Worm (Caenorhabditis elegans) whole organism, L2 larva: ENCODE data around the gene Y54F10BM.12.

Experiments used
- C34F6.9 ChIP-seq: fragments of 150-350 bp; optimal IDR thresholded peaks from 2 replicates; lab custom pipeline; 2014; ENCODE audit warnings: missing biosample characterization, missing genetic modification characterization
- F13H6.1 ChIP-seq: sonication (generic microtip); optimal IDR thresholded peaks from 2 replicates; lab custom pipeline; 2016; ENCODE audit warnings: missing genetic modification characterization, missing compliant biosample characterization
- R02D3.7 ChIP-seq: fragments of 150-350 bp; optimal IDR thresholded peaks from 2 replicates; lab custom pipeline; 2014; ENCODE audit warnings: missing biosample characterization, missing genetic modification characterization
- Y55F3AM.14 ChIP-seq: fragments of 200-800 bp; sonication (Bioruptor generic); optimal IDR thresholded peaks from 2 replicates; lab custom pipeline; 2018; ENCODE audit warnings: mild to moderate bottlenecking, missing genetic modification characterization, missing compliant biosample characterization
- aly-2 ChIP-seq: fragments of 150-350 bp; optimal IDR thresholded peaks from 2 replicates; lab custom pipeline; 2014; ENCODE audit warnings: missing biosample characterization, missing genetic modification characterization
- blmp-1 ChIP-seq: sonication (generic microtip); optimal IDR thresholded peaks from 2 replicates; lab custom pipeline; 2017; ENCODE audit warnings: missing genetic modification characterization, mild to moderate bottlenecking, missing compliant biosample characterization, antibody characterized with exemption, moderate library complexity; ENCODE audit not compliant: insufficient read depth
- ceh-16 ChIP-seq: fragments of 150-350 bp; optimal IDR thresholded peaks from 2 replicates; lab custom pipeline; 2014; ENCODE audit warnings: missing biosample characterization, missing genetic modification characterization
- crh-2 ChIP-seq: sonication (generic microtip); optimal IDR thresholded peaks from 2 replicates; lab custom pipeline; 2017; ENCODE audit warnings: missing biosample characterization, missing genetic modification characterization
- dmd-4 ChIP-seq: sonication (generic microtip); optimal IDR thresholded peaks from 2 replicates; lab custom pipeline; 2017; ENCODE audit warnings: missing biosample characterization, missing genetic modification characterization
- egl-27 ChIP-seq: sonication (generic microtip); optimal IDR thresholded peaks from 3 replicates; lab custom pipeline; 2017; ENCODE audit warnings: missing biosample characterization, missing genetic modification reagents, missing genetic modification characterization
- elt-3 ChIP-seq: sonication (generic microtip); optimal IDR thresholded peaks from 2 replicates; lab custom pipeline; 2017; ENCODE audit warnings: missing biosample characterization, missing genetic modification characterization
- fos-1 ChIP-seq: fragments of 150-350 bp; optimal IDR thresholded peaks from 2 replicates; lab custom pipeline; 2014; ENCODE audit warnings: missing biosample characterization, missing genetic modification characterization
- gmeb-1 ChIP-seq: fragments of 150-350 bp; optimal IDR thresholded peaks from 2 replicates; lab custom pipeline; 2014; ENCODE audit warnings: missing biosample characterization, missing genetic modification characterization
- lin-13 ChIP-seq: fragments of 150-350 bp; optimal IDR thresholded peaks from 2 replicates; lab custom pipeline; 2014; ENCODE audit warnings: missing biosample characterization, missing genetic modification reagents, missing genetic modification characterization
- lin-39 ChIP-seq: fragments of 150-350 bp; optimal IDR thresholded peaks from 2 replicates; lab custom pipeline; 2014; ENCODE audit warnings: missing biosample characterization, missing genetic modification reagents, missing genetic modification characterization
- mab-5 ChIP-seq: fragments of 150-350 bp; optimal IDR thresholded peaks from 2 replicates; lab custom pipeline; 2014; ENCODE audit warnings: missing biosample characterization, missing genetic modification characterization
- mdl-1 ChIP-seq, 2 experiments: fragments of 150-350 bp in 1 of 2; sonication (generic microtip) in 1 of 2; optimal IDR thresholded peaks; 2 replicates each; lab custom pipeline; 2017; ENCODE audit warnings: missing biosample characterization in 2 of 2, missing genetic modification characterization in 2 of 2
- nhr-10 ChIP-seq: sonication (generic microtip); optimal IDR thresholded peaks from 2 replicates; lab custom pipeline; 2017; ENCODE audit warnings: missing biosample characterization, missing genetic modification characterization
- nhr-12 ChIP-seq: fragments of 150-350 bp; optimal IDR thresholded peaks from 2 replicates; lab custom pipeline; 2014; ENCODE audit warnings: missing biosample characterization, missing genetic modification characterization
- nhr-129 ChIP-seq: fragments of 150-350 bp; optimal IDR thresholded peaks from 2 replicates; lab custom pipeline; 2014; ENCODE audit warnings: missing biosample characterization, missing genetic modification characterization
- nhr-21 ChIP-seq: fragments of 150-350 bp; optimal IDR thresholded peaks from 2 replicates; lab custom pipeline; 2014; ENCODE audit warnings: missing biosample characterization, missing genetic modification characterization
- nhr-23 ChIP-seq: fragments of 150-350 bp; optimal IDR thresholded peaks from 2 replicates; lab custom pipeline; 2014; ENCODE audit warnings: missing biosample characterization, missing genetic modification reagents, missing genetic modification characterization
- nhr-237 ChIP-seq: fragments of 150-350 bp; optimal IDR thresholded peaks from 2 replicates; lab custom pipeline; 2014; ENCODE audit warnings: missing biosample characterization, missing genetic modification characterization
- nhr-25 ChIP-seq: fragments of 150-350 bp; sonication (generic microtip); optimal IDR thresholded peaks from 3 replicates; lab custom pipeline; 2014; ENCODE audit warnings: missing biosample characterization, missing genetic modification characterization
- nhr-6 ChIP-seq: fragments of 150-350 bp; optimal IDR thresholded peaks from 2 replicates; lab custom pipeline; 2014; ENCODE audit warnings: missing biosample characterization, missing genetic modification characterization
- nhr-77 ChIP-seq: fragments of 150-350 bp; optimal IDR thresholded peaks from 2 replicates; lab custom pipeline; 2014; ENCODE audit warnings: missing biosample characterization, missing genetic modification characterization
- peb-1 ChIP-seq: fragments of 150-350 bp; optimal IDR thresholded peaks from 2 replicates; lab custom pipeline; 2014; ENCODE audit warnings: missing biosample characterization, missing genetic modification characterization
- sem-4 ChIP-seq: fragments of 150-350 bp; optimal IDR thresholded peaks from 2 replicates; lab custom pipeline; 2014; ENCODE audit warnings: missing biosample characterization, missing genetic modification reagents, missing genetic modification characterization
- skn-1 ChIP-seq: sonication (generic microtip); optimal IDR thresholded peaks from 2 replicates; lab custom pipeline; 2017; ENCODE audit warnings: missing biosample characterization, missing genetic modification characterization
- sma-3 ChIP-seq: sonication (generic microtip); optimal IDR thresholded peaks from 2 replicates; lab custom pipeline; 2016; ENCODE audit warnings: missing genetic modification reagents, missing genetic modification characterization, missing compliant biosample characterization
- snpc-4 ChIP-seq: fragments of 150-350 bp; optimal IDR thresholded peaks from 2 replicates; lab custom pipeline; 2014; ENCODE audit warnings: missing biosample characterization, missing genetic modification characterization
- unc-39 ChIP-seq: fragments of 150-350 bp; optimal IDR thresholded peaks from 2 replicates; lab custom pipeline; 2014; ENCODE audit warnings: missing biosample characterization, missing genetic modification characterization
- unc-55 ChIP-seq: fragments of 150-350 bp; sonication (generic microtip); optimal IDR thresholded peaks from 3 replicates; lab custom pipeline; 2014; ENCODE audit warnings: missing biosample characterization, missing genetic modification reagents, missing genetic modification characterization
- unc-62 ChIP-seq: fragments of 150-350 bp; optimal IDR thresholded peaks from 2 replicates; lab custom pipeline; 2014; ENCODE audit warnings: missing biosample characterization, missing genetic modification reagents, missing genetic modification characterization
- zag-1 ChIP-seq: fragments of 150-350 bp; optimal IDR thresholded peaks from 2 replicates; lab custom pipeline; 2014; ENCODE audit warnings: missing biosample characterization, missing genetic modification characterization
- ztf-1 ChIP-seq: fragments of 200-800 bp; sonication (Bioruptor generic); conservative IDR thresholded peaks from 2 replicates; pipeline ENCODE4 v1.3.6; 2022; ENCODE audit warnings: missing genetic modification characterization, missing compliant biosample characterization
- ztf-11 ChIP-seq: sonication (generic microtip); optimal IDR thresholded peaks from 2 replicates; lab custom pipeline; 2017; ENCODE audit warnings: missing biosample characterization, missing genetic modification characterization
- ztf-4 ChIP-seq: fragments of 150-350 bp; optimal IDR thresholded peaks from 2 replicates; lab custom pipeline; 2014; ENCODE audit warnings: missing biosample characterization, missing genetic modification characterization

Gene Y54F10BM.12

ce11 chrIII:2368424-2368823, 38.9 kb upstream of the Y54F10BM.12 start, which contains the start of gene H04J21.4:
H04J21.4 (minus strand) TSS chrIII:2368524.
- TF ChIP-seq F13H6.1 (tag; lab: Kevin White, UChicago) (no peak), nhr-25 (no peak), nhr-77 (no peak), elt-3 (tag; lab: Kevin White, UChicago) (no peak), nhr-23 (tag; lab: Kevin White, UChicago) (no peak), Y55F3AM.14 (no peak), gmeb-1 (tag; lab: Kevin White, UChicago) (no peak), aly-2 (tag; lab: Kevin White, UChicago) (no peak), sma-3 (GFP tag; lab: Kevin White, UChicago) (no peak), mdl-1 (tag; optimal IDR thresholded peaks at IDR 0.05; lab: Kevin White, UChicago) (no peak), peb-1 (no peak), snpc-4 (tag; lab: Kevin White, UChicago) (no peak), zag-1 (tag; lab: Kevin White, UChicago) (no peak)

ce11 chrIII:2362648-2363047, 33.2 kb upstream of the Y54F10BM.12 start, which contains the start of gene srd-69:
srd-69 (plus strand) TSS chrIII:2362948.
- TF ChIP-seq nhr-25 (no peak), blmp-1 (no peak), sma-3 (GFP tag; lab: Kevin White, UChicago) (no peak), unc-39 (no peak), skn-1 (no peak), unc-55 (no peak), Y55F3AM.14 (no peak), ztf-4 (no peak), nhr-23 (tag; lab: Kevin White, UChicago) (no peak), nhr-21 (tag; lab: Kevin White, UChicago) (no peak), sem-4 (no peak), mab-5 (tag; lab: Kevin White, UChicago) (no peak), nhr-237 (tag; lab: Kevin White, UChicago) (no peak), crh-2 (no peak), C34F6.9 (tag; lab: Kevin White, UChicago) (no peak), elt-3 (tag; lab: Kevin White, UChicago) (no peak), mdl-1 (tag; optimal IDR thresholded peaks at IDR 0.05; lab: Kevin White, UChicago) (no peak), egl-27 (tag; lab: Kevin White, UChicago) (no peak), gmeb-1 (tag; lab: Kevin White, UChicago) (no peak), ceh-16 (tag; lab: Kevin White, UChicago) (no peak)

- TF ChIP-seq peb-1 (no peak), zag-1 (tag; lab: Kevin White, UChicago) (no peak), sem-4 (no peak), Y55F3AM.14 (no peak), aly-2 (tag; lab: Kevin White, UChicago) (no peak), unc-62 (GFP tag; lab: Kevin White, UChicago) (no peak), sma-3 (GFP tag; lab: Kevin White, UChicago) (no peak), gmeb-1 (tag; lab: Kevin White, UChicago) (no peak), crh-2 (no peak), lin-39 (tag; lab: Kevin White, UChicago) (no peak), nhr-12 (no peak), snpc-4 (tag; lab: Kevin White, UChicago) (no peak), ztf-4 (no peak)
- TF ChIP-seq, all 48 proteins: peak for 0
Observed at ce11 chrIII:2349956-2350355, 20.5 kb upstream of the Y54F10BM.12 start.

ce11 chrIII:2347291-2347690, 17.8 kb upstream of the Y54F10BM.12 start, which contains the start of gene gip-1:
gip-1 (plus strand) TSS chrIII:2347591.
- TF ChIP-seq F13H6.1 (tag; lab: Kevin White, UChicago) = no peak
- no peak for TF ChIP-seq dmd-4 (tag; lab: Kevin White, UChicago)
- TF ChIP-seq zag-1 (tag; lab: Kevin White, UChicago) = no peak
- TF ChIP-seq ceh-16 (tag; lab: Kevin White, UChicago) = no peak
- no peak for TF ChIP-seq ztf-1 (GFP tag; lab: Robert Waterston, UW)
- no peak for TF ChIP-seq nhr-129 (tag; lab: Kevin White, UChicago)
- TF ChIP-seq lin-13 = no peak
- TF ChIP-seq ztf-11 (tag; lab: Kevin White, UChicago) = no peak
- no peak for TF ChIP-seq fos-1 (tag; lab: Kevin White, UChicago)
- TF ChIP-seq unc-55 = no peak
- TF ChIP-seq nhr-6 = no peak
- no peak for TF ChIP-seq nhr-237 (tag; lab: Kevin White, UChicago)
- no peak for TF ChIP-seq aly-2 (tag; lab: Kevin White, UChicago)
- no peak for TF ChIP-seq gmeb-1 (tag; lab: Kevin White, UChicago)
- TF ChIP-seq skn-1 = no peak
- TF ChIP-seq nhr-10 = no peak
- no peak for TF ChIP-seq R02D3.7 (tag; lab: Kevin White, UChicago)
